Worm (Caenorhabditis elegans) whole organism, L2 larva: Measurements from ENCODE around the gene M163.21.

Source experiments
- C34F6.9 ChIP-seq: fragments of 150-350 bp; optimal IDR thresholded peaks from 2 replicates; lab custom pipeline; 2014; ENCODE audit warnings: missing biosample characterization, missing genetic modification characterization
- F13H6.1 ChIP-seq: sonication (generic microtip); optimal IDR thresholded peaks from 2 replicates; lab custom pipeline; 2016; ENCODE audit warnings: missing genetic modification characterization, missing compliant biosample characterization
- Y55F3AM.14 ChIP-seq: fragments of 200-800 bp; sonication (Bioruptor generic); optimal IDR thresholded peaks from 2 replicates; lab custom pipeline; 2018; ENCODE audit warnings: mild to moderate bottlenecking, missing genetic modification characterization, missing compliant biosample characterization
- ZK546.5 ChIP-seq: sonication (generic microtip); optimal IDR thresholded peaks from 2 replicates; lab custom pipeline; 2017; ENCODE audit warnings: missing biosample characterization, missing genetic modification characterization
- alr-1 ChIP-seq: fragments of 150-350 bp; optimal IDR thresholded peaks from 2 replicates; lab custom pipeline; 2014; ENCODE audit warnings: missing biosample characterization, missing genetic modification characterization
- ama-1 ChIP-seq: fragments of 150-350 bp; optimal IDR thresholded peaks from 2 replicates; lab custom pipeline; 2018; ENCODE audit warnings: inconsistent platforms
- blmp-1 ChIP-seq: sonication (generic microtip); optimal IDR thresholded peaks from 2 replicates; lab custom pipeline; 2017; ENCODE audit warnings: missing genetic modification characterization, mild to moderate bottlenecking, missing compliant biosample characterization, antibody characterized with exemption, moderate library complexity; ENCODE audit not compliant: insufficient read depth
- ceh-16 ChIP-seq: fragments of 150-350 bp; optimal IDR thresholded peaks from 2 replicates; lab custom pipeline; 2014; ENCODE audit warnings: missing biosample characterization, missing genetic modification characterization
- ceh-82 ChIP-seq: fragments of 150-350 bp; optimal IDR thresholded peaks from 2 replicates; lab custom pipeline; 2014; ENCODE audit warnings: missing biosample characterization, missing genetic modification characterization
- crh-2 ChIP-seq: sonication (generic microtip); optimal IDR thresholded peaks from 2 replicates; lab custom pipeline; 2017; ENCODE audit warnings: missing biosample characterization, missing genetic modification characterization
- dmd-4 ChIP-seq: sonication (generic microtip); optimal IDR thresholded peaks from 2 replicates; lab custom pipeline; 2017; ENCODE audit warnings: missing biosample characterization, missing genetic modification characterization
- egl-27 ChIP-seq: sonication (generic microtip); optimal IDR thresholded peaks from 3 replicates; lab custom pipeline; 2017; ENCODE audit warnings: missing biosample characterization, missing genetic modification reagents, missing genetic modification characterization
- elt-1 ChIP-seq: fragments of 150-350 bp; optimal IDR thresholded peaks from 2 replicates; lab custom pipeline; 2014; ENCODE audit warnings: missing biosample characterization, missing genetic modification characterization
- fos-1 ChIP-seq: fragments of 150-350 bp; optimal IDR thresholded peaks from 2 replicates; lab custom pipeline; 2014; ENCODE audit warnings: missing biosample characterization, missing genetic modification characterization
- gmeb-1 ChIP-seq: fragments of 150-350 bp; optimal IDR thresholded peaks from 2 replicates; lab custom pipeline; 2014; ENCODE audit warnings: missing biosample characterization, missing genetic modification characterization
- lin-39 ChIP-seq: fragments of 150-350 bp; optimal IDR thresholded peaks from 2 replicates; lab custom pipeline; 2014; ENCODE audit warnings: missing biosample characterization, missing genetic modification reagents, missing genetic modification characterization
- lsy-2 ChIP-seq, 2 experiments: fragments of 150-350 bp in 1 of 2; sonication (generic microtip) in 1 of 2; optimal IDR thresholded peaks; 2 replicates each; lab custom pipeline; 2014 to 2017; ENCODE audit warnings: missing biosample characterization in 2 of 2, missing genetic modification characterization in 2 of 2
- mab-5 ChIP-seq: fragments of 150-350 bp; optimal IDR thresholded peaks from 2 replicates; lab custom pipeline; 2014; ENCODE audit warnings: missing biosample characterization, missing genetic modification characterization
- mbf-1 ChIP-seq: sonication (generic microtip); optimal IDR thresholded peaks from 2 replicates; lab custom pipeline; 2017; ENCODE audit warnings: missing biosample characterization, missing genetic modification characterization
- mdl-1 ChIP-seq, 2 experiments: fragments of 150-350 bp in 1 of 2; sonication (generic microtip) in 1 of 2; optimal IDR thresholded peaks; 2 replicates each; lab custom pipeline; 2017; ENCODE audit warnings: missing biosample characterization in 2 of 2, missing genetic modification characterization in 2 of 2
- nhr-10 ChIP-seq: sonication (generic microtip); optimal IDR thresholded peaks from 2 replicates; lab custom pipeline; 2017; ENCODE audit warnings: missing biosample characterization, missing genetic modification characterization
- nhr-11 ChIP-seq: fragments of 150-350 bp; optimal IDR thresholded peaks from 2 replicates; lab custom pipeline; 2014; ENCODE audit warnings: missing biosample characterization, missing genetic modification characterization
- nhr-12 ChIP-seq: fragments of 150-350 bp; optimal IDR thresholded peaks from 2 replicates; lab custom pipeline; 2014; ENCODE audit warnings: missing biosample characterization, missing genetic modification characterization
- nhr-129 ChIP-seq: fragments of 150-350 bp; optimal IDR thresholded peaks from 2 replicates; lab custom pipeline; 2014; ENCODE audit warnings: missing biosample characterization, missing genetic modification characterization
- nhr-21 ChIP-seq: fragments of 150-350 bp; optimal IDR thresholded peaks from 2 replicates; lab custom pipeline; 2014; ENCODE audit warnings: missing biosample characterization, missing genetic modification characterization
- nhr-23 ChIP-seq: fragments of 150-350 bp; optimal IDR thresholded peaks from 2 replicates; lab custom pipeline; 2014; ENCODE audit warnings: missing biosample characterization, missing genetic modification reagents, missing genetic modification characterization
- nhr-237 ChIP-seq: fragments of 150-350 bp; optimal IDR thresholded peaks from 2 replicates; lab custom pipeline; 2014; ENCODE audit warnings: missing biosample characterization, missing genetic modification characterization
- nhr-25 ChIP-seq: fragments of 150-350 bp; sonication (generic microtip); optimal IDR thresholded peaks from 3 replicates; lab custom pipeline; 2014; ENCODE audit warnings: missing biosample characterization, missing genetic modification characterization
- nhr-6 ChIP-seq: fragments of 150-350 bp; optimal IDR thresholded peaks from 2 replicates; lab custom pipeline; 2014; ENCODE audit warnings: missing biosample characterization, missing genetic modification characterization
- nhr-77 ChIP-seq: fragments of 150-350 bp; optimal IDR thresholded peaks from 2 replicates; lab custom pipeline; 2014; ENCODE audit warnings: missing biosample characterization, missing genetic modification characterization
- sem-4 ChIP-seq: fragments of 150-350 bp; optimal IDR thresholded peaks from 2 replicates; lab custom pipeline; 2014; ENCODE audit warnings: missing biosample characterization, missing genetic modification reagents, missing genetic modification characterization
- skn-1 ChIP-seq: sonication (generic microtip); optimal IDR thresholded peaks from 2 replicates; lab custom pipeline; 2017; ENCODE audit warnings: missing biosample characterization, missing genetic modification characterization
- sma-3 ChIP-seq: sonication (generic microtip); optimal IDR thresholded peaks from 2 replicates; lab custom pipeline; 2016; ENCODE audit warnings: missing genetic modification reagents, missing genetic modification characterization, missing compliant biosample characterization
- sma-9 ChIP-seq, 2 experiments: fragments of 150-350 bp in 1 of 2; sonication (generic microtip) in 1 of 2; optimal IDR thresholded peaks; 2 replicates each; lab custom pipeline; 2014 to 2016; ENCODE audit warnings: missing genetic modification characterization in 2 of 2, mild to moderate bottlenecking in 1 of 2, missing biosample characterization in 1 of 2, missing compliant biosample characterization in 1 of 2, missing genetic modification reagents in 1 of 2, moderate library complexity in 1 of 2
- snpc-4 ChIP-seq: fragments of 150-350 bp; optimal IDR thresholded peaks from 2 replicates; lab custom pipeline; 2014; ENCODE audit warnings: missing biosample characterization, missing genetic modification characterization
- unc-39 ChIP-seq: fragments of 150-350 bp; optimal IDR thresholded peaks from 2 replicates; lab custom pipeline; 2014; ENCODE audit warnings: missing biosample characterization, missing genetic modification characterization
- unc-62 ChIP-seq: fragments of 150-350 bp; optimal IDR thresholded peaks from 2 replicates; lab custom pipeline; 2014; ENCODE audit warnings: missing biosample characterization, missing genetic modification reagents, missing genetic modification characterization
- zag-1 ChIP-seq: fragments of 150-350 bp; optimal IDR thresholded peaks from 2 replicates; lab custom pipeline; 2014; ENCODE audit warnings: missing biosample characterization, missing genetic modification characterization
- ztf-1 ChIP-seq: fragments of 200-800 bp; sonication (Bioruptor generic); conservative IDR thresholded peaks from 2 replicates; pipeline ENCODE4 v1.3.6; 2022; ENCODE audit warnings: missing genetic modification characterization, missing compliant biosample characterization
- ztf-11 ChIP-seq: sonication (generic microtip); optimal IDR thresholded peaks from 2 replicates; lab custom pipeline; 2017; ENCODE audit warnings: missing biosample characterization, missing genetic modification characterization
- ztf-4 ChIP-seq: fragments of 150-350 bp; optimal IDR thresholded peaks from 2 replicates; lab custom pipeline; 2014; ENCODE audit warnings: missing biosample characterization, missing genetic modification characterization

The M163.21 gene

DNA sequence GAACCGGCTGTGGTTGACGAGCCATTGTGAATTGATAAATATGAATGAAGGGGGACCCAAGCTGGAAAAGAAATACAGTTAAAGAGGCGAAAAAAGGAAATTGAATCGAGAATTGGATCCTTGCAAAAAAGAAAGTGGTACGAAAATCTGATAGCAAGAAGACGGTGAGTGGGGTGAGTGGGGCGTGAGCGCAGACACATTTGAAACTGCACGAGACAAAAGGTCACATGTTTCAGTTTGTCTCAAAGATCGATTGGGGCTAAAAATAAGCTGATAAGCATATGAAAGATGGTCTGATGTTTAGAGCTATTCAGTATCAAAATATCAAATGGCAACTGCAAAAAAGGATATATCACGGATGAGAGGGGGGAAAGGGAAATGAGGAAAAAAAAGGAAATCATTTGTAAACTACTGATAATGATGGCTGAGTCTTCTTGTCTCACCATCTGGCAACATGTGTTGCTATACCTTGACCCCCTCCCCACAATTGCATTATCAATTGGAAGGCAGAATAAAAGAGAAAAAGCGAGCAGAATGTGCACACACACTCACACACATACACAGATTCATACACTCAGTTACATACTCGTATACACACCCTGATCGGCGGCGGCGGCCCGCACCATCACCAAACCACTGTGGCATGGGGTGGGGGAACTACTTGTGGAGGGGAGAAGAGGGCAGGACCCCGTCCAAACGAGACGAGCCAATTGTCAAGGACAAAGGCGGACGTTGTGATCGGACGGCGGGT is 37.3 kb downstream of the M163.21 start, which contains the start of gene M163.1:
Gene M163.1, minus strand, starts transcription at position 25 of the 751 bp plus-strand sequence.
- TF ChIP-seq skn-1 (no peak), fos-1 (peak; percentile 39), ceh-16 (tag; lab: Kevin White, UChicago) (peak; percentile 71), nhr-23 (tag; lab: Kevin White, UChicago) (no peak), F13H6.1 (tag; lab: Kevin White, UChicago) (peak; percentile 27), sma-9 (GFP tag; optimal IDR thresholded peaks at IDR 0.05; lab: Kevin White, UChicago) (peak; percentile 6), sma-9 (tag; optimal IDR thresholded peaks at IDR 0.05; lab: Kevin White, UChicago) (no peak)
- TF ChIP-seq, all 48 proteins: peak for 4

DNA sequence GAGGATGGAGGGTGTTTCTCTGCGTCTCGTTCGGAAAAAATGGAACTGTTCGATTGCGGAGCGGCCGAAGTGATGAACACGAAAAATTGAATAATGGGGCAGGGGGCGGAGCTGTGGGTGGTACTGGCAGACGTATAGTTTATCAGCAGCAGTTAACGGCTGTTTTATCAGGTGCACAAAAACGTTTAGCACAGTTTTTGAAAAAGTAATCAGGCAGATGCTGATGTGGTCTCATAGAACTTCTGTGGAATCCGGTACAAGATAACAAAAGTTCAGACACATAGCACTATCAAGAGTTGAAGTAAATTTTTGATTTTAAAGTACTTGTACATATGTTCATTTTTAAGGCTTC is 37.9 kb downstream of the M163.21 start:
- TF ChIP-seq mbf-1 (tag; lab: Kevin White, UChicago) = no peak
- TF ChIP-seq zag-1 = no peak
- no peak for TF ChIP-seq blmp-1 (tag; lab: Kevin White, UChicago)
- no peak for TF ChIP-seq nhr-21 (tag; lab: Kevin White, UChicago)
- TF ChIP-seq skn-1 = no peak
- no peak for TF ChIP-seq sem-4 (tag; lab: Kevin White, UChicago)
- TF ChIP-seq unc-62 = no peak
- TF ChIP-seq gmeb-1 = no peak
- no peak for TF ChIP-seq nhr-10 (tag; lab: Kevin White, UChicago)
- TF ChIP-seq fos-1 = peak; percentile 13
- TF ChIP-seq nhr-12 (tag; lab: Kevin White, UChicago) = no peak
- peak; percentile 11 for TF ChIP-seq Y55F3AM.14
- no peak for TF ChIP-seq nhr-23 (tag; lab: Kevin White, UChicago)
- TF ChIP-seq nhr-237 = no peak
- no peak for TF ChIP-seq nhr-129 (tag; lab: Kevin White, UChicago)
- no peak for TF ChIP-seq snpc-4 (tag; lab: Kevin White, UChicago)
- no peak for TF ChIP-seq ZK546.5
- no peak for TF ChIP-seq nhr-6
- TF ChIP-seq ztf-4 (tag; lab: Kevin White, UChicago) = no peak
- peak; percentile 60 for TF ChIP-seq sma-9 (GFP tag; optimal IDR thresholded peaks at IDR 0.05; lab: Kevin White, UChicago)
- TF ChIP-seq sma-9 (tag; optimal IDR thresholded peaks at IDR 0.05; lab: Kevin White, UChicago) = no peak
- TF ChIP-seq lin-39 (tag; lab: Kevin White, UChicago) = no peak
- TF ChIP-seq ceh-16 (tag; lab: Kevin White, UChicago) = no peak
- no peak for TF ChIP-seq ztf-11
- TF ChIP-seq alr-1 = no peak

DNA sequence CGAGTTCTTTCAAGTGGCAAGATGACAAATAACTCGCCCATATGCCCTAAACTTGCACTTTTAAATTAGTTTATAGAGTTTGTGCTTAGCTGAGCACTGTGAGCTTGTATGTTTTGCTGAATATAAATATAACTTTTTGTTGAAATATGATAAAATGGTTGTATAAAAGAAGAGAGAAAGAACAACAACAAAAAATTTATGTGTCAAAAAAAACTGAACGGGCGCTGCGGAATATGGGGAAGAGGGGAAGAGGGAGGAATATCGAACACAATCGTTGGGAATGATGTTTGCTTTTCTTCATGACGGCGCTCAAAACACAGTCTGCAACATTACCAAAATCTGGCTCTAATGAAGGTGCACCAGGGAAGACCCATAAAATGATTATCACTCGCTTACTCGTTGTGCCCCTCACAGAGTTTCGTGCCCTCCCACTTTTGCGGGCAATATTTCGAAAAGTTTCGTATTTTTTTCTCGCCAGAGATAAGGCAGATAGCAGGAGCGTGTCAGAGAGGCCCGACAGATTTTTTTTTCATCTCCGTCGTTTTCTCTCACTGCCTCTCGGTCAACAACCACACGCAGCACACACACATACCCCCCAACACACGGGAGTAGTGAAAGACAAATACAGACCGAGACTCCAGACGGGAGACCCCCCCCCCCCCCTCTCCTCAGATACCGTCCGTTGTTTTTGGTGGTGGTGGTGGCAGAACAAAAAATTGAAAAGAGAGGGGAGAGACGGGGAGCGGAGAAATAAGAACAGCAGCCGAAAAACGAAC is 39.1 kb downstream of the M163.21 start:
- TF ChIP-seq mdl-1 (tag; optimal IDR thresholded peaks at IDR 0.05; lab: Kevin White, UChicago) (no peak), nhr-237 (no peak), sma-9 (GFP tag; optimal IDR thresholded peaks at IDR 0.05; lab: Kevin White, UChicago) (peak; percentile 83), sma-9 (tag; optimal IDR thresholded peaks at IDR 0.05; lab: Kevin White, UChicago) (peak; percentile 5), nhr-10 (tag; lab: Kevin White, UChicago) (no peak), C34F6.9 (tag; lab: Kevin White, UChicago) (peak; percentile 61), ama-1 (no peak), fos-1 (peak; percentile 92), dmd-4 (no peak), egl-27 (tag; lab: Kevin White, UChicago) (peak; percentile 43), sma-3 (peak; percentile 24), crh-2 (tag; lab: Kevin White, UChicago) (peak; percentile 20), lsy-2 (tag; optimal IDR thresholded peaks at IDR 0.05; lab: Kevin White, UChicago) (peak in 1 of 2 experiments; percentile 30), F13H6.1 (tag; lab: Kevin White, UChicago) (peak; percentile 84), nhr-129 (tag; lab: Kevin White, UChicago) (peak; percentile 66), nhr-25 (tag; lab: Kevin White, UChicago) (peak; percentile 62), gmeb-1 (peak; percentile 51), blmp-1 (tag; lab: Kevin White, UChicago) (peak; percentile 44)

DNA sequence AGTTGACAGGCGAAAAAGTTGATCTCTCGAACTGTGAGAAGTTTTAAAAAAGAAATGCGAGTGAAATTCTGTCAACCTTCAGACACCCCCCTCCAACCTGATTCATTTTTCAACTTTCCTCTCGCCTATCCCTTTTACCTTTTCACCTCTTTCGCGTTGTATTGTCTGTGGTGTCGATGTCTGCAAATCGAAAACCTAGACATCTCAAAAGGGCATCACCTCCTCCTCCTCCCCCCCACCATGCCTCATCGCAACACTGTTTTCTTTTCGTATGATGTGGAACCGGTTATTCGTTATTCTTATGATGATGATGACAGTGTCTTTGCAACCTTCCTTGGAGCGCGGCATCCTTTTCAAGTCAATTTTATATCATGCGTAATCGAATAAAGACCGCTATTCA is 41.4 kb downstream of the M163.21 start:
- no peak for TF ChIP-seq C34F6.9 (tag; lab: Kevin White, UChicago)
- no peak for TF ChIP-seq nhr-11 (tag; lab: Kevin White, UChicago)
- TF ChIP-seq unc-39 = no peak
- peak; percentile 47 for TF ChIP-seq ceh-16 (tag; lab: Kevin White, UChicago)
- peak; percentile 51 for TF ChIP-seq nhr-6
- no peak for TF ChIP-seq ama-1
- TF ChIP-seq ceh-82 (tag; lab: Kevin White, UChicago) = no peak
- TF ChIP-seq nhr-21 (tag; lab: Kevin White, UChicago) = peak; percentile 83
- no peak for TF ChIP-seq nhr-77 (tag; lab: Kevin White, UChicago)
- TF ChIP-seq nhr-25 (tag; lab: Kevin White, UChicago) = peak; percentile 94
- peak; percentile 97 for TF ChIP-seq blmp-1 (tag; lab: Kevin White, UChicago)
- TF ChIP-seq sma-9 (GFP tag; optimal IDR thresholded peaks at IDR 0.05; lab: Kevin White, UChicago) = peak; percentile 80
- no peak for TF ChIP-seq sma-9 (tag; optimal IDR thresholded peaks at IDR 0.05; lab: Kevin White, UChicago)
- TF ChIP-seq egl-27 (tag; lab: Kevin White, UChicago) = peak; percentile 54
- no peak for TF ChIP-seq mbf-1 (tag; lab: Kevin White, UChicago)
- TF ChIP-seq sem-4 (tag; lab: Kevin White, UChicago) = peak; percentile 26
- no peak for TF ChIP-seq dmd-4
- peak; percentile 69 for TF ChIP-seq sma-3
- TF ChIP-seq F13H6.1 (tag; lab: Kevin White, UChicago) = peak; percentile 46
- no peak for TF ChIP-seq crh-2 (tag; lab: Kevin White, UChicago)
- TF ChIP-seq mab-5 (tag; lab: Kevin White, UChicago) = no peak
- no peak for TF ChIP-seq elt-1 (tag; lab: Kevin White, UChicago)
- no peak for TF ChIP-seq nhr-237
- TF ChIP-seq ztf-1 = no peak
- no peak for TF ChIP-seq ztf-4 (tag; lab: Kevin White, UChicago)
